Fruit fly (Drosophila melanogaster) whole organism, embryonic: ENCODE measurements around the gene Pnn.
A peak's percentile ranks its signal among the peaks of the same experiment; 100 is the strongest.

Source experiments
- Abd-B ChIP-seq: fragments of 200-800 bp; sonication (Bioruptor generic); optimal IDR thresholded peaks from 2 replicates; lab custom pipeline; 2018; ENCODE audit warnings: missing biosample characterization, mild to moderate bottlenecking, missing genetic modification characterization, moderate library complexity
- CG10321 ChIP-seq: fragments of 200-800 bp; sonication (Bioruptor generic); IDR thresholded peaks from 2 replicates; pipeline ENCODE4 v1.3.6; 2022; ENCODE audit warnings: missing biosample characterization, missing genetic modification characterization
- CG10565 ChIP-seq: fragments of 200-800 bp; sonication (Bioruptor generic); optimal IDR thresholded peaks from 3 replicates; lab custom pipeline; 2016; ENCODE audit warnings: missing biosample characterization, mild to moderate bottlenecking, missing genetic modification characterization
- CG11093 ChIP-seq: fragments of 200-800 bp; sonication (Bioruptor generic); IDR thresholded peaks from 3 replicates; pipeline ENCODE4 v1.3.6; 2022; ENCODE audit warnings: missing biosample characterization, missing genetic modification characterization
- CG11560 ChIP-seq: fragments of 200-800 bp; sonication (Bioruptor generic); IDR thresholded peaks from 3 replicates; pipeline ENCODE4 v1.3.6; 2022; ENCODE audit warnings: missing biosample characterization, missing genetic modification characterization
- CG13424 ChIP-seq: fragments of 200-800 bp; sonication (Bioruptor generic); optimal IDR thresholded peaks from 2 replicates; lab custom pipeline; 2019; ENCODE audit warnings: missing biosample characterization, mild to moderate bottlenecking, missing genetic modification characterization, moderate library complexity
- CG14050 ChIP-seq: fragments of 200-800 bp; sonication (Bioruptor generic); IDR thresholded peaks from 3 replicates; pipeline ENCODE4 v1.3.6; 2022; ENCODE audit warnings: missing biosample characterization, missing genetic modification characterization
- CG14860 ChIP-seq: fragments of 200-800 bp; sonication (Bioruptor generic); IDR thresholded peaks from 3 replicates; pipeline ENCODE4 v1.3.6; 2022; ENCODE audit warnings: missing biosample characterization, missing genetic modification characterization; ENCODE audit not compliant: partially characterized antibody
- CG1602 ChIP-seq: fragments of 200-800 bp; sonication (Bioruptor generic); optimal IDR thresholded peaks from 3 replicates; lab custom pipeline; 2016; ENCODE audit warnings: missing biosample characterization, missing genetic modification characterization
- CG2116 ChIP-seq: fragments of 200-800 bp; sonication (Bioruptor generic); optimal IDR thresholded peaks from 3 replicates; lab custom pipeline; 2018; ENCODE audit warnings: missing biosample characterization, mild to moderate bottlenecking, missing genetic modification characterization
- CG2199 ChIP-seq: fragments of 200-800 bp; sonication (Bioruptor generic); IDR thresholded peaks from 3 replicates; pipeline ENCODE4 v1.3.6; 2022; ENCODE audit warnings: missing biosample characterization, missing genetic modification characterization
- CG33557 ChIP-seq: fragments of 200-800 bp; sonication (Bioruptor generic); optimal IDR thresholded peaks from 2 replicates; lab custom pipeline; 2019; ENCODE audit warnings: missing biosample characterization, mild to moderate bottlenecking, missing genetic modification characterization, moderate library complexity
- CG3726 ChIP-seq: fragments of 200-800 bp; sonication (Bioruptor generic); IDR thresholded peaks from 3 replicates; pipeline ENCODE4, ENCODE4 v1.3.6; 2022; ENCODE audit warnings: missing biosample characterization, missing genetic modification characterization
- CG3995 ChIP-seq: fragments of 200-800 bp; sonication (Bioruptor generic); optimal IDR thresholded peaks from 3 replicates; lab custom pipeline; 2016; ENCODE audit warnings: missing biosample characterization, missing genetic modification characterization
- CG4854 ChIP-seq: fragments of 200-800 bp; sonication (Bioruptor generic); optimal IDR thresholded peaks from 2 replicates; lab custom pipeline; 2016; ENCODE audit warnings: missing biosample characterization, missing genetic modification characterization, inconsistent platforms
- CG6854 ChIP-seq: fragments of 200-800 bp; sonication (Bioruptor generic); optimal IDR thresholded peaks from 3 replicates; lab custom pipeline; 2017; ENCODE audit warnings: missing biosample characterization, mild to moderate bottlenecking, missing genetic modification characterization
- CG8089 ChIP-seq: fragments of 200-800 bp; sonication (Bioruptor generic); optimal IDR thresholded peaks from 3 replicates; lab custom pipeline; 2016; ENCODE audit warnings: missing biosample characterization, missing genetic modification characterization
- CG9797 ChIP-seq: fragments of 200-800 bp; sonication (Bioruptor generic); optimal IDR thresholded peaks from 3 replicates; lab custom pipeline; 2018; ENCODE audit warnings: missing biosample characterization, mild to moderate bottlenecking, missing genetic modification characterization
- CG9932 ChIP-seq: fragments of 200-800 bp; sonication (Bioruptor generic); IDR thresholded peaks from 2 replicates; pipeline ENCODE4 v1.3.6; 2022; ENCODE audit warnings: missing biosample characterization, missing genetic modification characterization
- CkIIα-i1 ChIP-seq: fragments of 200-800 bp; sonication (Bioruptor generic); IDR thresholded peaks from 2 replicates; pipeline ENCODE4 v1.3.6; 2022; ENCODE audit warnings: missing biosample characterization, missing genetic modification characterization
- Dp ChIP-seq: fragments of 200-800 bp; sonication (Bioruptor generic); optimal IDR thresholded peaks from 2 replicates; lab custom pipeline; 2018; ENCODE audit warnings: missing biosample characterization, mild to moderate bottlenecking, missing genetic modification characterization, moderate library complexity
- Eip74EF ChIP-seq, 2 experiments: fragments of 200-800 bp in 1 of 2; fragments of >200 bp in 1 of 2; sonication (Bioruptor generic) in 1 of 2; optimal IDR thresholded peaks; 2 replicates each; lab custom pipeline; 2017 to 2019; ENCODE audit warnings: missing biosample characterization in 2 of 2, missing genetic modification characterization in 2 of 2, mild to moderate bottlenecking in 1 of 2, moderate library complexity in 1 of 2
- Elba2 ChIP-seq: fragments of 200-800 bp; sonication (Bioruptor generic); optimal IDR thresholded peaks from 3 replicates; lab custom pipeline; 2016; ENCODE audit warnings: missing biosample characterization, missing genetic modification characterization
- Hr3 ChIP-seq: fragments of 200-800 bp; sonication (Bioruptor generic); optimal IDR thresholded peaks from 3 replicates; lab custom pipeline; 2016; ENCODE audit warnings: missing biosample characterization, missing genetic modification characterization
- MBD-R2 ChIP-seq: fragments of 200-800 bp; sonication (Bioruptor generic); IDR thresholded peaks from 2 replicates; pipeline ENCODE4 v1.3.6; 2022; ENCODE audit warnings: missing biosample characterization, missing genetic modification characterization
- NC2β ChIP-seq: fragments of 200-800 bp; sonication (Bioruptor generic); optimal IDR thresholded peaks from 2 replicates; lab custom pipeline; 2016; ENCODE audit warnings: missing biosample characterization, missing genetic modification characterization
- Side ChIP-seq: fragments of 200-800 bp; sonication (Bioruptor generic); optimal IDR thresholded peaks from 2 replicates; lab custom pipeline; 2016; ENCODE audit warnings: missing biosample characterization, missing genetic modification characterization
- Spps ChIP-seq: fragments of 200-800 bp; sonication (Bioruptor generic); optimal IDR thresholded peaks from 2 replicates; lab custom pipeline; 2018; ENCODE audit warnings: missing biosample characterization, mild to moderate bottlenecking, missing genetic modification characterization
- Tbp ChIP-seq: fragments of >200 bp; optimal IDR thresholded peaks from 2 replicates; lab custom pipeline; 2018; ENCODE audit warnings: missing biosample characterization, missing genetic modification characterization
- al ChIP-seq: fragments of 200-800 bp; sonication (Bioruptor generic); IDR thresholded peaks from 2 replicates; pipeline ENCODE4 v1.3.6; 2022; ENCODE audit warnings: missing biosample characterization, missing genetic modification characterization
- ap ChIP-seq: fragments of 200-800 bp; sonication (Bioruptor generic); IDR thresholded peaks from 2 replicates; pipeline ENCODE4 v1.3.6; 2022; ENCODE audit warnings: missing biosample characterization, missing genetic modification characterization
- bab2 ChIP-seq: fragments of 200-800 bp; sonication (Bioruptor generic); optimal IDR thresholded peaks from 2 replicates; lab custom pipeline; 2016; ENCODE audit warnings: missing biosample characterization, missing genetic modification characterization
- cas ChIP-seq: fragments of 200-800 bp; sonication (Bioruptor generic); IDR thresholded peaks from 2 replicates; pipeline ENCODE4 v1.3.6; 2022; ENCODE audit warnings: missing biosample characterization, missing genetic modification characterization
- chif ChIP-seq, 2 experiments: fragments of 200-800 bp; sonication (Bioruptor generic); optimal IDR thresholded peaks; 3 replicates each; lab custom pipeline; 2016; ENCODE audit warnings: missing biosample characterization in 2 of 2, missing genetic modification characterization in 2 of 2
- cwo ChIP-seq: fragments of 200-800 bp; sonication (Bioruptor generic); optimal IDR thresholded peaks from 3 replicates; lab custom pipeline; 2017; ENCODE audit warnings: missing biosample characterization, missing genetic modification characterization, mild to moderate bottlenecking, moderate library complexity, missing genetic modification reagents
- dati ChIP-seq: fragments of 200-800 bp; sonication (Bioruptor generic); IDR thresholded peaks from 2 replicates; pipeline ENCODE4 v1.3.6; 2022; ENCODE audit warnings: missing biosample characterization, missing genetic modification characterization
- fd3F ChIP-seq: fragments of 200-800 bp; sonication (Bioruptor generic); optimal IDR thresholded peaks from 2 replicates; lab custom pipeline; 2018; ENCODE audit warnings: missing biosample characterization, mild to moderate bottlenecking, missing genetic modification characterization, moderate library complexity
- gcm2 ChIP-seq: fragments of 200-800 bp; sonication (Bioruptor generic); optimal IDR thresholded peaks from 2 replicates; lab custom pipeline; 2016; ENCODE audit warnings: missing biosample characterization, missing genetic modification characterization
- hbn ChIP-seq: fragments of 200-800 bp; sonication (Bioruptor generic); IDR thresholded peaks from 2 replicates; pipeline ENCODE4 v1.3.6; 2022; ENCODE audit warnings: missing biosample characterization, missing genetic modification characterization; ENCODE audit not compliant: partially characterized antibody
- kni ChIP-seq: fragments of 200-800 bp; sonication (Bioruptor generic); optimal IDR thresholded peaks from 3 replicates; lab custom pipeline; 2017; ENCODE audit warnings: mild to moderate bottlenecking, missing biosample characterization, missing genetic modification reagents, missing genetic modification characterization
- lola ChIP-seq, 3 experiments: fragments of >200 bp in 2 of 3; fragments of 200-800 bp in 1 of 3; sonication (Bioruptor generic) in 1 of 3; optimal IDR thresholded peaks; 2 replicates each; lab custom pipeline; 2017 to 2019; ENCODE audit warnings: missing biosample characterization in 3 of 3, missing genetic modification characterization in 3 of 3, mild to moderate bottlenecking in 1 of 3, moderate library complexity in 1 of 3
- lov ChIP-seq, 2 experiments: fragments of 200-800 bp in 1 of 2; fragments of >200 bp in 1 of 2; sonication (Bioruptor generic) in 1 of 2; IDR thresholded peaks in 1 of 2; optimal IDR thresholded peaks in 1 of 2; 2 replicates in 1 of 2; 3 replicates in 1 of 2; pipeline versions ENCODE4 v1.3.6 to Lab custom; 2017 to 2022; ENCODE audit warnings: missing biosample characterization in 1 of 2, missing genetic modification characterization in 1 of 2
- luna ChIP-seq: fragments of 200-800 bp; sonication (Bioruptor generic); optimal IDR thresholded peaks from 2 replicates; lab custom pipeline; 2016; ENCODE audit warnings: missing biosample characterization, missing genetic modification characterization
- nmo ChIP-seq: fragments of 200-800 bp; sonication (Bioruptor generic); optimal IDR thresholded peaks from 2 replicates; lab custom pipeline; 2018; ENCODE audit warnings: missing biosample characterization, mild to moderate bottlenecking, missing genetic modification characterization, moderate library complexity
- pfk ChIP-seq: fragments of 200-800 bp; sonication (Bioruptor generic); optimal IDR thresholded peaks from 2 replicates; lab custom pipeline; 2018; ENCODE audit warnings: missing biosample characterization, mild to moderate bottlenecking, missing genetic modification characterization, moderate library complexity
- sd ChIP-seq: fragments of 200-800 bp; sonication (Bioruptor generic); optimal IDR thresholded peaks from 3 replicates; lab custom pipeline; 2018; ENCODE audit warnings: missing biosample characterization, mild to moderate bottlenecking, missing genetic modification characterization, moderate library complexity
- sna ChIP-seq: fragments of 200-800 bp; sonication (Bioruptor generic); IDR thresholded peaks from 2 replicates; pipeline ENCODE4 v1.3.6; 2022; ENCODE audit warnings: missing biosample characterization, missing genetic modification characterization; ENCODE audit not compliant: partially characterized antibody
- tio ChIP-seq: fragments of 200-800 bp; sonication (Bioruptor generic); optimal IDR thresholded peaks from 2 replicates; lab custom pipeline; 2017; ENCODE audit warnings: missing biosample characterization, missing genetic modification characterization, inconsistent platforms
- tll ChIP-seq, 2 experiments: fragments of 200-800 bp in 1 of 2; fragments of >200 bp in 1 of 2; sonication (Bioruptor generic) in 1 of 2; optimal IDR thresholded peaks; 2 replicates each; lab custom pipeline; 2017 to 2019; ENCODE audit warnings: missing biosample characterization in 2 of 2, missing genetic modification characterization in 2 of 2, mild to moderate bottlenecking in 1 of 2, moderate library complexity in 1 of 2

The Pnn gene

dm6 chr3R:9777941-9778360, 37.3 kb downstream of the Pnn start, which contains the start of gene RpS29 (continued):
- TF ChIP-seq CG10321 (peak; percentile 54; the same call in 1 of the 2 replicates), CG14860 (GFP tag; lab: Robert Waterston, UW) (peak; percentile 79), Elba2 (GFP tag; lab: Kevin White, UChicago) (no peak), CG10565 (GFP tag; lab: Kevin White, UChicago) (no peak), CG13424 (peak; percentile 62), CG11093 (GFP tag; lab: Robert Waterston, UW) (no peak), Tbp (GFP tag; lab: Kevin White, UChicago) (peak; percentile 61), cwo (GFP tag; lab: Kevin White, UChicago) (peak; percentile 48), CG8089 (GFP tag; lab: Kevin White, UChicago) (peak; percentile 80), MBD-R2 (GFP tag; lab: Robert Waterston, UW) (peak; percentile 78), CkIIα-i1 (GFP tag; lab: Robert Waterston, UW) (0 out of 2 replicates have a peak, but pooled peaks have one; percentile 33), tio (no peak), CG4854 (GFP tag; lab: Kevin White, UChicago) (peak; percentile 57), fd3F (GFP tag; lab: Kevin White, UChicago) (peak; percentile 55), tll (GFP tag; optimal IDR thresholded peaks at IDR 0.05; lab: Kevin White, UChicago) (no peak), sd (peak; percentile 44), CG14050 (peak; percentile 60), dati (GFP tag; lab: Robert Waterston, UW) (no peak), CG33557 (GFP tag; lab: Kevin White, UChicago) (peak; percentile 67), cas (GFP tag; lab: Robert Waterston, UW) (peak; percentile 68; the same call in 1 of the 2 replicates), NC2β (GFP tag; lab: Kevin White, UChicago) (peak; percentile 96), CG9797 (GFP tag; lab: Kevin White, UChicago) (peak; percentile 87), Eip74EF (GFP tag; optimal IDR thresholded peaks at IDR 0.05; lab: Kevin White, UChicago) (peak in 1 of 2 experiments; percentile 69), CG3726 (GFP tag; lab: Robert Waterston, UW) (peak; percentile 69; the same call in 2 of the 3 replicates), CG6854 (GFP tag; lab: Kevin White, UChicago) (peak; percentile 66), luna (GFP tag; lab: Kevin White, UChicago) (peak; percentile 88), Abd-B (GFP tag; lab: Kevin White, UChicago) (peak; percentile 40), CG3995 (GFP tag; lab: Kevin White, UChicago) (peak; percentile 74), ap (no peak), lola (GFP tag; optimal IDR thresholded peaks at IDR 0.05; lab: Kevin White, UChicago) (peak in 1 of 3 experiments; percentile 39), CG11560 (tag; lab: Robert Waterston, UW) (peak; percentile 74; the same call in 2 of the 3 replicates), nmo (GFP tag; lab: Kevin White, UChicago) (peak; percentile 78), lov (optimal IDR thresholded peaks at IDR 0.05; lab: Kevin White, UChicago) (no peak), lov (GFP tag; IDR thresholded peaks at IDR 0.05; lab: Robert Waterston, UW) (peak; percentile 62; the same call in 1 of the 3 replicates), Side (GFP tag; lab: Kevin White, UChicago) (peak; percentile 86), CG9932 (GFP tag; lab: Robert Waterston, UW) (peak; percentile 95), chif (GFP tag; optimal IDR thresholded peaks at IDR 0.05; lab: Kevin White, UChicago) (peak; percentile 57 to 70), Dp (GFP tag; lab: Kevin White, UChicago) (peak; percentile 99), gcm2 (GFP tag; lab: Kevin White, UChicago) (peak; percentile 62), bab2 (GFP tag; lab: Kevin White, UChicago) (peak; percentile 86), sna (peak; percentile 90), hbn (GFP tag; lab: Robert Waterston, UW) (peak; percentile 96), pfk (GFP tag; lab: Kevin White, UChicago) (peak; percentile 77), CG1602 (peak; percentile 64), CG2199 (GFP tag; lab: Robert Waterston, UW) (peak; percentile 55; the same call in 1 of the 3 replicates), al (peak; percentile 72), CG2116 (peak; percentile 98), Hr3 (GFP tag; lab: Kevin White, UChicago) (peak; percentile 50), Spps (tag; lab: Kevin White, UChicago) (peak; percentile 29), kni (GFP tag; lab: Kevin White, UChicago) (peak; percentile 78)
